Worm (Caenorhabditis elegans) whole organism, L1 larva: ENCODE data around the gene smf-1.

Source experiments
- ceh-82 ChIP-seq, 3 experiments: fragments of 150-350 bp in 1 of 3; sonication (generic microtip) in 2 of 3; optimal IDR thresholded peaks; 2 replicates each; lab custom pipeline; 2014 to 2017; ENCODE audit warnings: missing biosample characterization in 3 of 3, missing genetic modification characterization in 3 of 3
- efl-1 ChIP-seq, 4 experiments: fragments of 150-350 bp; optimal IDR thresholded peaks in 3 of 4; peaks in 1 of 4; 1 replicate in 1 of 4; 2 replicates in 3 of 4; lab custom pipeline; 2014; ENCODE audit warnings: missing biosample characterization in 2 of 4, missing genetic modification characterization in 2 of 4, missing genetic modification reagents in 2 of 4
- egl-27 ChIP-seq, 2 experiments: fragments of 150-350 bp in 1 of 2; sonication (generic microtip); optimal IDR thresholded peaks; 3 replicates each; lab custom pipeline; 2017 to 2018; ENCODE audit warnings: missing biosample characterization in 2 of 2, missing genetic modification characterization in 2 of 2, missing genetic modification reagents in 2 of 2
- fos-1 ChIP-seq: fragments of 150-350 bp; optimal IDR thresholded peaks from 2 replicates; lab custom pipeline; 2014; ENCODE audit warnings: missing biosample characterization, missing genetic modification characterization
- lin-13 ChIP-seq: fragments of 150-350 bp; optimal IDR thresholded peaks from 2 replicates; lab custom pipeline; 2014; ENCODE audit warnings: missing biosample characterization, missing genetic modification reagents, missing genetic modification characterization
- lin-35 ChIP-seq, 2 experiments: fragments of 150-350 bp; optimal IDR thresholded peaks; 2 replicates each; lab custom pipeline; 2014; ENCODE audit warnings: missing biosample characterization in 2 of 2, missing genetic modification characterization in 2 of 2, missing genetic modification reagents in 2 of 2
- nhr-11 ChIP-seq: fragments of 150-350 bp; optimal IDR thresholded peaks from 2 replicates; lab custom pipeline; 2014; ENCODE audit warnings: missing biosample characterization, missing genetic modification characterization
- nhr-28 ChIP-seq: fragments of 150-350 bp; optimal IDR thresholded peaks from 2 replicates; lab custom pipeline; 2014; ENCODE audit warnings: missing biosample characterization, missing genetic modification characterization
- nhr-76 ChIP-seq: sonication (generic microtip); optimal IDR thresholded peaks from 2 replicates; lab custom pipeline; 2017; ENCODE audit warnings: missing biosample characterization, missing genetic modification characterization
- pag-3 ChIP-seq: sonication (generic microtip); optimal IDR thresholded peaks from 2 replicates; lab custom pipeline; 2017; ENCODE audit warnings: missing genetic modification characterization, mild to moderate bottlenecking, missing compliant biosample characterization, antibody characterized with exemption, borderline replicate concordance; ENCODE audit not compliant: insufficient read depth
- skn-1 ChIP-seq: fragments of 150-350 bp; optimal IDR thresholded peaks from 2 replicates; lab custom pipeline; 2014; ENCODE audit warnings: missing biosample characterization, missing genetic modification characterization
- zip-4 ChIP-seq: fragments of 200-800 bp; sonication (Bioruptor generic); optimal IDR thresholded peaks from 2 replicates; lab custom pipeline; 2018; ENCODE audit warnings: mild to moderate bottlenecking, missing genetic modification characterization, moderate library complexity, missing compliant biosample characterization
- ztf-11 ChIP-seq, 2 experiments: sonication (generic microtip); optimal IDR thresholded peaks; 2 replicates each; lab custom pipeline; 2016 to 2017; ENCODE audit warnings: missing genetic modification characterization in 2 of 2, missing biosample characterization in 1 of 2, missing compliant biosample characterization in 1 of 2

DNA sequence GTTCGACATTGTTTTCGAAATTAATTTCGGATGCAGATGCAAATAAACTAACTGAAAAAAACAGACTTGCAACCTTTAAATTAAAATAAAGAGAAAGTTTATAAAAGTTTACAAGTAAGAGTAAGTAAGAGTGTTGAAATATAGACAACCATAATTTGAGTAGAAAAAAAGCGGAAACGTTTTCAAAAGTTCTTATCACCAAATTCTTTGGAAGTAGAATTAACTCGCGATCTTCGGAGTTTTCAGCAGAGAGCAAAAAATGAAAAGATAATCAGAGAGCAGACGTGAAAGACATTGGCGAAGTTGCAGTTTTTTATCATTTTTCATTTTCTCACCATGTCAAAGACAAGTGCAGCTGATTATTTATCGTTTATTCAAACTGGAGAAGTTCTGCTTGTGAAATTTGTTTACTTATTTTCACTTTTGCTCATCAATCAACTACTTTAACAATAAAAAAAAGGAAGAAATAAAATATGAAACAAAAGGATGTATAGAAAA, 38.9 kb upstream of the smf-1 start, which contains the start of gene abts-4:
- TF ChIP-seq egl-27 (tag; optimal IDR thresholded peaks at IDR 0.05; lab: Kevin White, UChicago) (no peak), nhr-11 (tag; lab: Kevin White, UChicago) (no peak), lin-35 (GFP tag; optimal IDR thresholded peaks at IDR 0.05; lab: Kevin White, UChicago) (no peak), ztf-11 (tag; optimal IDR thresholded peaks at IDR 0.05; lab: Kevin White, UChicago) (no peak), nhr-28 (no peak), zip-4 (GFP tag; lab: Kevin White, UChicago) (no peak), fos-1 (tag; lab: Kevin White, UChicago) (no peak), lin-13 (no peak), pag-3 (no peak), nhr-76 (tag; lab: Kevin White, UChicago) (no peak), ceh-82 (tag; optimal IDR thresholded peaks at IDR 0.05; lab: Kevin White, UChicago) (no peak), skn-1 (no peak), efl-1 (optimal IDR thresholded peaks at IDR 0.05; lab: Kevin White, UChicago) (no peak), efl-1 (GFP tag; optimal IDR thresholded peaks at IDR 0.05 in 1 of 2; lab: Kevin White, UChicago) (no peak)
